Worm (Caenorhabditis elegans) whole organism, L4/young adult: ENCODE measurements around the gene F07C6.3.

Source experiments
- W03F9.2 ChIP-seq: fragments of 150-350 bp; optimal IDR thresholded peaks from 2 replicates; lab custom pipeline; 2014; ENCODE audit warnings: missing biosample characterization, missing genetic modification characterization
- dao-5 ChIP-seq: sonication (generic microtip); optimal IDR thresholded peaks from 2 replicates; lab custom pipeline; 2016; ENCODE audit warnings: missing genotype, missing genetic modification characterization, moderate library complexity, missing compliant biosample characterization
- him-1 ChIP-seq: sonication (generic microtip); optimal IDR thresholded peaks from 2 replicates; lab custom pipeline; 2016; ENCODE audit warnings: missing genotype, missing genetic modification reagents, missing genetic modification characterization, missing compliant biosample characterization

- TF ChIP-seq him-1 (tag; lab: Kevin White, UChicago) (no peak), W03F9.2 (tag; lab: Kevin White, UChicago) (no peak), dao-5 (tag; lab: Kevin White, UChicago) (no peak)
Measured at ce11 chrIV:12744713-12745112, 44.3 kb upstream of the F07C6.3 start, which contains the start of gene C36H8.1.
